Worm (Caenorhabditis elegans) whole organism, L1 larva: Measurements from ENCODE around the gene T25B9.3.

Experiments
- C16A3.4 ChIP-seq: fragments of 150-350 bp; optimal IDR thresholded peaks from 2 replicates; lab custom pipeline; 2014; ENCODE audit warnings: missing biosample characterization, missing genetic modification characterization
- dpl-1 ChIP-seq, 3 experiments: fragments of 150-350 bp in 2 of 3; sonication (generic microtip) in 1 of 3; optimal IDR thresholded peaks; 2 replicates each; lab custom pipeline; 2014 to 2017; ENCODE audit warnings: missing biosample characterization in 3 of 3, missing genetic modification characterization in 3 of 3, missing genetic modification reagents in 3 of 3
- efl-1 ChIP-seq, 4 experiments: fragments of 150-350 bp; optimal IDR thresholded peaks in 3 of 4; peaks in 1 of 4; 1 replicate in 1 of 4; 2 replicates in 3 of 4; lab custom pipeline; 2014; ENCODE audit warnings: missing biosample characterization in 2 of 4, missing genetic modification characterization in 2 of 4, missing genetic modification reagents in 2 of 4
- elt-2 ChIP-seq: sonication (generic microtip); optimal IDR thresholded peaks from 2 replicates; lab custom pipeline; 2016; ENCODE audit warnings: missing genetic modification characterization, mild to moderate bottlenecking, inconsistent platforms, missing compliant biosample characterization, missing genetic modification reagents
- fkh-10 ChIP-seq: sonication (generic microtip); optimal IDR thresholded peaks from 2 replicates; lab custom pipeline; 2017; ENCODE audit warnings: missing biosample characterization, missing genetic modification reagents, missing genetic modification characterization
- hlh-4 ChIP-seq: sonication (generic microtip); optimal IDR thresholded peaks from 2 replicates; lab custom pipeline; 2016; ENCODE audit warnings: mild to moderate bottlenecking, missing genetic modification characterization, missing compliant biosample characterization
- irx-1 ChIP-seq: sonication (generic microtip); optimal IDR thresholded peaks from 2 replicates; lab custom pipeline; 2016; ENCODE audit warnings: missing genetic modification characterization, missing compliant biosample characterization
- jun-1 ChIP-seq: fragments of 150-350 bp; optimal IDR thresholded peaks from 2 replicates; lab custom pipeline; 2014; ENCODE audit warnings: missing biosample characterization, missing genetic modification reagents, missing genetic modification characterization
- lin-13 ChIP-seq: fragments of 150-350 bp; optimal IDR thresholded peaks from 2 replicates; lab custom pipeline; 2014; ENCODE audit warnings: missing biosample characterization, missing genetic modification reagents, missing genetic modification characterization
- lsy-2 ChIP-seq, 2 experiments: fragments of 150-350 bp; optimal IDR thresholded peaks; 2 replicates each; lab custom pipeline; 2014; ENCODE audit warnings: missing biosample characterization in 2 of 2, missing genetic modification characterization in 2 of 2
- nhr-12 ChIP-seq: sonication (generic microtip); optimal IDR thresholded peaks from 2 replicates; lab custom pipeline; 2017; ENCODE audit warnings: missing biosample characterization, missing genetic modification characterization
- unc-30 ChIP-seq: sonication (generic microtip); optimal IDR thresholded peaks from 2 replicates; lab custom pipeline; 2017; ENCODE audit warnings: missing biosample characterization, missing genetic modification characterization
- unc-86 ChIP-seq: sonication (generic microtip); optimal IDR thresholded peaks from 2 replicates; lab custom pipeline; 2016; ENCODE audit warnings: missing genetic modification characterization, missing compliant biosample characterization
- vab-15 ChIP-seq: sonication (generic microtip); optimal IDR thresholded peaks from 2 replicates; lab custom pipeline; 2017; ENCODE audit warnings: missing genotype, mild to moderate bottlenecking, missing genetic modification characterization, missing compliant biosample characterization

ce11 chrIV:10796707-10797106 is 52.1 kb downstream of the T25B9.3 start:
- no peak for TF ChIP-seq nhr-12
- no peak for TF ChIP-seq jun-1 (tag; lab: Kevin White, UChicago)
- no peak for TF ChIP-seq fkh-10 (GFP tag; lab: Kevin White, UChicago)
- TF ChIP-seq hlh-4 (tag; lab: Kevin White, UChicago): no peak
- no peak for TF ChIP-seq lin-13 (GFP tag; lab: Kevin White, UChicago)
- no peak for TF ChIP-seq irx-1 (tag; lab: Kevin White, UChicago)
- TF ChIP-seq vab-15: no peak
- peak; percentile 64 for TF ChIP-seq elt-2 (tag; lab: Kevin White, UChicago)
- no peak for TF ChIP-seq dpl-1 (GFP tag; optimal IDR thresholded peaks at IDR 0.05; lab: Kevin White, UChicago)
- TF ChIP-seq C16A3.4 (tag; lab: Kevin White, UChicago): no peak
- TF ChIP-seq unc-86: no peak
- TF ChIP-seq lsy-2 (tag; optimal IDR thresholded peaks at IDR 0.05; lab: Kevin White, UChicago): no peak
- no peak for TF ChIP-seq efl-1 (optimal IDR thresholded peaks at IDR 0.05; lab: Kevin White, UChicago)
- no peak for TF ChIP-seq efl-1 (GFP tag; optimal IDR thresholded peaks at IDR 0.05 in 1 of 2; lab: Kevin White, UChicago)
- no peak for TF ChIP-seq unc-30
